Fruit fly (Drosophila melanogaster): ENCODE measurements around the gene ND-13B.

DNA sequence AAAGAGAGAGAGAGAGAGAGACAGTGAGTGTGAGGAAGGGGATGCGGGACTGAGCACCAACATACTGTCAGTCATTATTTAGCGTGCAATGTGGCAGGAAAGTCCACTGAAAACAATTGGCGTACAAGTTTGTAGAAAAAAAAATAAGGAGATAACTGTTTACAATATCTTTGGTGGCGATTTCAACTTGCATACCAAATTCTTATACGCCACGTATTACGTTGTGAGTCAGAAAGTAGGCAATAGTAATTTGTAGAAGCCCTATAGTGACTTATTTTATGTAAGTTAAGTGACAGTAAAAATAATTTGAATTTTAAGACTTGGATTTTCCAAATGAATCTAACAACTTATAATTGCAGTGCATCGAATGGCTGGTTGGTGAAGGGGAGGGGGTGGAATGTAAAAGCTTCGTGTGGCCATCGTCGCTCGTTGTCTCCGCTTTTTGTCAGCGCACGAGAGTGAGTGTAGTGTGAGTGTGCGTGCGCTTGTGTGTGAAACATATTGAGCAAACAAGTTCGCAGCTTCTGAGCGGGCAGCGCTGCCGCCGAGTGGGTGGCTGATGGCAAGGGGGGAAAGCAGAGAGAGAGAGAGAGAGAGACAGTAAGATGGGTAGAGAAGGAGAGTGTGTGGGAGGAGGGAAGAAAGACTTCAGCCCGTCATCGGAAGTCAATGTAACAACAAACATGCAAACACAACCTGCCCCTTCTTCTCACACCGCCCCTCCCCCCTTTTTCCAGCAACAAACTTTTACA, 45.9 kb upstream of the ND-13B start:
- TF ChIP-seq CG8478 (optimal IDR thresholded peaks at IDR 0.05): no peak
- no peak for TF ChIP-seq psq (optimal IDR thresholded peaks at IDR 0.05)
- peak in 1 of 2 experiments; percentile 80 for TF ChIP-seq EcR (GFP tag; optimal IDR thresholded peaks at IDR 0.05)
- peak; percentile 95 for TF ChIP-seq Dll (optimal IDR thresholded peaks at IDR 0.05)
- no peak for TF ChIP-seq pan (optimal IDR thresholded peaks at IDR 0.05)
- no peak for TF ChIP-seq usp (GFP tag; optimal IDR thresholded peaks at IDR 0.05)
